Worm (Caenorhabditis elegans) whole organism, L1 larva: ENCODE results near the gene D1046.2.

Source experiments
- C16A3.4 ChIP-seq: fragments of 150-350 bp; optimal IDR thresholded peaks from 2 replicates; lab custom pipeline; 2014; ENCODE audit warnings: missing biosample characterization, missing genetic modification characterization
- C34B4.2 ChIP-seq: sonication (generic microtip); optimal IDR thresholded peaks from 2 replicates; lab custom pipeline; 2017; ENCODE audit warnings: mild to moderate bottlenecking, missing genetic modification characterization, missing compliant biosample characterization
- F16B12.6 ChIP-seq: fragments of 150-350 bp; optimal IDR thresholded peaks from 2 replicates; lab custom pipeline; 2014; ENCODE audit warnings: missing biosample characterization, missing genetic modification characterization
- Y116A8C.19 ChIP-seq: sonication (generic microtip); optimal IDR thresholded peaks from 2 replicates; lab custom pipeline; 2016; ENCODE audit warnings: missing compliant biosample characterization, missing genetic modification characterization, borderline replicate concordance
- aha-1 ChIP-seq: fragments of 150-350 bp; optimal IDR thresholded peaks from 2 replicates; lab custom pipeline; 2014; ENCODE audit warnings: missing biosample characterization, missing genetic modification characterization
- aly-2 ChIP-seq: fragments of 150-350 bp; optimal IDR thresholded peaks from 2 replicates; lab custom pipeline; 2014; ENCODE audit warnings: missing biosample characterization, missing genetic modification characterization
- ama-1 ChIP-seq: fragments of 150-350 bp; optimal IDR thresholded peaks from 2 replicates; lab custom pipeline; 2014
- blmp-1 ChIP-seq: fragments of 150-350 bp; optimal IDR thresholded peaks from 2 replicates; lab custom pipeline; 2014; ENCODE audit warnings: missing biosample characterization, missing genetic modification characterization
- ceh-88 ChIP-seq: fragments of 200-800 bp; sonication (Bioruptor generic); IDR thresholded peaks from 2 replicates; pipeline ENCODE4 v1.3.6; 2022; ENCODE audit warnings: missing genetic modification characterization, missing compliant biosample characterization
- ceh-90 ChIP-seq: sonication (generic microtip); optimal IDR thresholded peaks from 2 replicates; lab custom pipeline; 2016; ENCODE audit warnings: missing genetic modification characterization, missing compliant biosample characterization
- dpl-1 ChIP-seq, 3 experiments: fragments of 150-350 bp in 2 of 3; sonication (generic microtip) in 1 of 3; optimal IDR thresholded peaks; 2 replicates each; lab custom pipeline; 2014 to 2017; ENCODE audit warnings: missing biosample characterization in 3 of 3, missing genetic modification characterization in 3 of 3, missing genetic modification reagents in 3 of 3
- dsc-1 ChIP-seq: sonication (generic microtip); optimal IDR thresholded peaks from 2 replicates; lab custom pipeline; 2016; ENCODE audit warnings: mild to moderate bottlenecking, missing genetic modification characterization, missing compliant biosample characterization
- efl-3 ChIP-seq: fragments of 200-800 bp; sonication (Bioruptor generic); optimal IDR thresholded peaks from 2 replicates; lab custom pipeline; 2018; ENCODE audit warnings: mild to moderate bottlenecking, missing genetic modification characterization, missing compliant biosample characterization
- elt-2 ChIP-seq: sonication (generic microtip); optimal IDR thresholded peaks from 2 replicates; lab custom pipeline; 2016; ENCODE audit warnings: missing genetic modification characterization, mild to moderate bottlenecking, inconsistent platforms, missing compliant biosample characterization, missing genetic modification reagents
- elt-3 ChIP-seq, 6 experiments: fragments of 150-350 bp in 1 of 6; sonication (generic microtip); optimal IDR thresholded peaks; 2 replicates each; lab custom pipeline; 2017 to 2018; ENCODE audit warnings: missing biosample characterization in 6 of 6, missing genetic modification characterization in 6 of 6, inconsistent platforms in 1 of 6
- ets-5 ChIP-seq: fragments of 200-800 bp; sonication (Bioruptor generic); IDR thresholded peaks from 2 replicates; pipeline ENCODE4 v1.3.6; 2022; ENCODE audit warnings: missing genetic modification characterization, missing compliant biosample characterization
- fkh-10 ChIP-seq: sonication (generic microtip); optimal IDR thresholded peaks from 2 replicates; lab custom pipeline; 2017; ENCODE audit warnings: missing biosample characterization, missing genetic modification reagents, missing genetic modification characterization
- fkh-4 ChIP-seq: sonication (generic microtip); optimal IDR thresholded peaks from 2 replicates; lab custom pipeline; 2016; ENCODE audit warnings: missing compliant biosample characterization, missing genetic modification characterization, borderline replicate concordance
- fkh-8 ChIP-seq: sonication (generic microtip); optimal IDR thresholded peaks from 2 replicates; lab custom pipeline; 2016; ENCODE audit warnings: mild to moderate bottlenecking, missing genetic modification characterization, missing compliant biosample characterization
- grh-1 ChIP-seq: fragments of 200-800 bp; sonication (Bioruptor generic); IDR thresholded peaks from 2 replicates; pipeline ENCODE4 v1.3.6; 2022; ENCODE audit warnings: missing genetic modification reagents, missing genetic modification characterization, missing compliant biosample characterization
- hlh-17 ChIP-seq: fragments of 200-800 bp; sonication (Bioruptor generic); optimal IDR thresholded peaks from 2 replicates; lab custom pipeline; 2018; ENCODE audit warnings: missing genetic modification characterization, mild to moderate bottlenecking, missing compliant biosample characterization, moderate library complexity, borderline replicate concordance
- irx-1 ChIP-seq: sonication (generic microtip); optimal IDR thresholded peaks from 2 replicates; lab custom pipeline; 2016; ENCODE audit warnings: missing genetic modification characterization, missing compliant biosample characterization
- lin-13 ChIP-seq: fragments of 150-350 bp; optimal IDR thresholded peaks from 2 replicates; lab custom pipeline; 2014; ENCODE audit warnings: missing biosample characterization, missing genetic modification reagents, missing genetic modification characterization
- lin-14 ChIP-seq: fragments of 200-800 bp; sonication (Bioruptor generic); optimal IDR thresholded peaks from 2 replicates; lab custom pipeline; 2018; ENCODE audit warnings: mild to moderate bottlenecking, missing genetic modification characterization, moderate library complexity, missing compliant biosample characterization
- lin-15B ChIP-seq: fragments of 150-350 bp; sonication (generic microtip); optimal IDR thresholded peaks from 3 replicates; lab custom pipeline; 2014; ENCODE audit warnings: missing biosample characterization, missing genetic modification characterization
- lin-35 ChIP-seq, 2 experiments: fragments of 150-350 bp; optimal IDR thresholded peaks; 2 replicates each; lab custom pipeline; 2014; ENCODE audit warnings: missing biosample characterization in 2 of 2, missing genetic modification characterization in 2 of 2, missing genetic modification reagents in 2 of 2
- lir-3 ChIP-seq: sonication (generic microtip); optimal IDR thresholded peaks from 2 replicates; lab custom pipeline; 2016; ENCODE audit warnings: mild to moderate bottlenecking, missing genetic modification characterization, moderate library complexity, missing compliant biosample characterization; ENCODE audit not compliant: poor library complexity
- lsy-2 ChIP-seq, 2 experiments: fragments of 150-350 bp; optimal IDR thresholded peaks; 2 replicates each; lab custom pipeline; 2014; ENCODE audit warnings: missing biosample characterization in 2 of 2, missing genetic modification characterization in 2 of 2
- mab-9 ChIP-seq: fragments of 200-800 bp; sonication (Bioruptor generic); IDR thresholded peaks from 2 replicates; pipeline ENCODE4 v1.3.6; 2022; ENCODE audit warnings: missing genetic modification reagents, missing genetic modification characterization, missing compliant biosample characterization
- mep-1 ChIP-seq: fragments of 150-350 bp; optimal IDR thresholded peaks from 2 replicates; lab custom pipeline; 2014; ENCODE audit warnings: missing biosample characterization, missing genetic modification characterization
- nhr-11 ChIP-seq: fragments of 150-350 bp; optimal IDR thresholded peaks from 2 replicates; lab custom pipeline; 2014; ENCODE audit warnings: missing biosample characterization, missing genetic modification characterization
- nhr-12 ChIP-seq: sonication (generic microtip); optimal IDR thresholded peaks from 2 replicates; lab custom pipeline; 2017; ENCODE audit warnings: missing biosample characterization, missing genetic modification characterization
- nhr-20 ChIP-seq: sonication (generic microtip); optimal IDR thresholded peaks from 2 replicates; lab custom pipeline; 2016; ENCODE audit warnings: mild to moderate bottlenecking, missing genetic modification characterization, missing compliant biosample characterization
- nhr-47 ChIP-seq: sonication (generic microtip); optimal IDR thresholded peaks from 2 replicates; lab custom pipeline; 2016; ENCODE audit warnings: mild to moderate bottlenecking, missing genetic modification characterization, moderate library complexity, missing compliant biosample characterization
- nhr-76 ChIP-seq: sonication (generic microtip); optimal IDR thresholded peaks from 2 replicates; lab custom pipeline; 2017; ENCODE audit warnings: missing biosample characterization, missing genetic modification characterization
- nhr-84 ChIP-seq: sonication (generic microtip); optimal IDR thresholded peaks from 2 replicates; lab custom pipeline; 2017; ENCODE audit warnings: missing biosample characterization, missing genetic modification characterization
- pax-3 ChIP-seq: fragments of 200-800 bp; sonication (Bioruptor generic); optimal IDR thresholded peaks from 2 replicates; lab custom pipeline; 2018; ENCODE audit warnings: mild to moderate bottlenecking, missing genetic modification characterization, moderate library complexity, missing compliant biosample characterization
- rnt-1 ChIP-seq: sonication (generic microtip); optimal IDR thresholded peaks from 2 replicates; lab custom pipeline; 2016; ENCODE audit warnings: mild to moderate bottlenecking, missing genetic modification characterization, moderate library complexity, missing compliant biosample characterization
- snpc-4 ChIP-seq: fragments of 150-350 bp; optimal IDR thresholded peaks from 2 replicates; lab custom pipeline; 2014; ENCODE audit warnings: missing biosample characterization, missing genetic modification characterization
- snu-23 ChIP-seq: sonication (generic microtip); optimal IDR thresholded peaks from 2 replicates; lab custom pipeline; 2016; ENCODE audit warnings: missing genetic modification characterization, missing compliant biosample characterization
- sox-4 ChIP-seq: sonication (generic microtip); optimal IDR thresholded peaks from 2 replicates; lab custom pipeline; 2016; ENCODE audit warnings: missing genetic modification characterization, missing compliant biosample characterization
- sptf-1 ChIP-seq: fragments of 150-350 bp; optimal IDR thresholded peaks from 2 replicates; lab custom pipeline; 2014; ENCODE audit warnings: missing biosample characterization, missing genetic modification characterization
- sup-37 ChIP-seq: fragments of 200-800 bp; sonication (Bioruptor generic); optimal IDR thresholded peaks from 2 replicates; lab custom pipeline; 2018; ENCODE audit warnings: mild to moderate bottlenecking, missing genetic modification characterization, missing compliant biosample characterization
- swsn-7 ChIP-seq: sonication (generic microtip); optimal IDR thresholded peaks from 2 replicates; lab custom pipeline; 2016; ENCODE audit warnings: missing genetic modification characterization, missing compliant biosample characterization
- tbx-2 ChIP-seq: sonication (generic microtip); optimal IDR thresholded peaks from 2 replicates; lab custom pipeline; 2016; ENCODE audit warnings: missing genetic modification characterization, missing compliant biosample characterization
- tlp-1 ChIP-seq: fragments of 150-350 bp; optimal IDR thresholded peaks from 2 replicates; lab custom pipeline; 2014; ENCODE audit warnings: missing biosample characterization, missing genetic modification characterization
- unc-130 ChIP-seq: fragments of 150-350 bp; optimal IDR thresholded peaks from 2 replicates; lab custom pipeline; 2017; ENCODE audit warnings: missing biosample characterization, missing genetic modification characterization, inconsistent platforms
- unc-62 ChIP-seq: fragments of 150-350 bp; optimal IDR thresholded peaks from 2 replicates; lab custom pipeline; 2014; ENCODE audit warnings: missing biosample characterization, missing genetic modification reagents, missing genetic modification characterization
- unc-86 ChIP-seq: sonication (generic microtip); optimal IDR thresholded peaks from 2 replicates; lab custom pipeline; 2016; ENCODE audit warnings: missing genetic modification characterization, missing compliant biosample characterization
- vab-15 ChIP-seq: sonication (generic microtip); optimal IDR thresholded peaks from 2 replicates; lab custom pipeline; 2017; ENCODE audit warnings: missing genotype, mild to moderate bottlenecking, missing genetic modification characterization, missing compliant biosample characterization
- xbp-1 ChIP-seq: sonication (generic microtip); optimal IDR thresholded peaks from 2 replicates; lab custom pipeline; 2016; ENCODE audit warnings: missing genetic modification characterization, missing compliant biosample characterization
- zag-1 ChIP-seq: fragments of 150-350 bp; optimal IDR thresholded peaks from 2 replicates; lab custom pipeline; 2014; ENCODE audit warnings: missing biosample characterization, missing genetic modification characterization
- zip-4 ChIP-seq: fragments of 200-800 bp; sonication (Bioruptor generic); optimal IDR thresholded peaks from 2 replicates; lab custom pipeline; 2018; ENCODE audit warnings: mild to moderate bottlenecking, missing genetic modification characterization, moderate library complexity, missing compliant biosample characterization
- ztf-4 ChIP-seq: fragments of 150-350 bp; optimal IDR thresholded peaks from 2 replicates; lab custom pipeline; 2014; ENCODE audit warnings: missing biosample characterization, missing genetic modification characterization

Gene D1046.2

DNA sequence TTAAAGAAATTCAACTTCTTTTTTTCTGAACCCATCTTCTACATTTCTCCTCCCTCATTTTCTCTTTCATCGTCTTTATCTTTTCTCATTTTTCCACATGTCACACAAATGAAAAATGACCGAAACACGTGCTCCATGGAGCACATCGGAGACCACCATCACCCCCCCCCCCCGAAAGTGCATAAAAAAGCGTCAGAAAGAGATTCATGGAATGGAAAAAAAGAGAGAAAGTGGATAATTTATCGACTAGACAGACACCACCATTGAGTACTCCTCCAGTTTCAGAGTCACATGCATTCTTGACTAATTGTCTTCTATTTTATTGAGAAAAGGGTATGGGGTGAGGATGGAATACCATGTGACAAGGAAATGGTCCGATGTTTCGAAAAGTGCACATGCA lies 21.3 kb upstream of the D1046.2 start (continued):
- TF ChIP-seq unc-62 = no peak
- TF ChIP-seq nhr-47 = peak; percentile 69
- TF ChIP-seq lir-3 (tag; lab: Kevin White, UChicago) = peak; percentile 20
- TF ChIP-seq lin-14 = peak; percentile 94
- no peak for TF ChIP-seq hlh-17 (GFP tag; lab: Kevin White, UChicago)
- peak; percentile 62 for TF ChIP-seq nhr-20
- TF ChIP-seq nhr-11 (tag; lab: Kevin White, UChicago) = no peak
- TF ChIP-seq elt-3 (tag; optimal IDR thresholded peaks at IDR 0.05; lab: Kevin White, UChicago) = no peak
- no peak for TF ChIP-seq efl-3 (GFP tag; lab: Kevin White, UChicago)
- TF ChIP-seq tlp-1 (tag; lab: Kevin White, UChicago) = no peak
- TF ChIP-seq C16A3.4 = no peak
- no peak for TF ChIP-seq elt-2 (tag; lab: Kevin White, UChicago)
- peak; percentile 24 for TF ChIP-seq sup-37 (GFP tag; lab: Kevin White, UChicago)
- TF ChIP-seq vab-15 (tag; lab: Kevin White, UChicago) = no peak
- no peak for TF ChIP-seq ceh-90 (tag; lab: Kevin White, UChicago)
- peak; percentile 0 for TF ChIP-seq pax-3 (tag; lab: Kevin White, UChicago)
- peak; percentile 73 for TF ChIP-seq fkh-8 (tag; lab: Kevin White, UChicago)
- no peak for TF ChIP-seq dpl-1 (GFP tag; optimal IDR thresholded peaks at IDR 0.05; lab: Kevin White, UChicago)
- peak; percentile 60 for TF ChIP-seq tbx-2
- TF ChIP-seq unc-86 (tag; lab: Kevin White, UChicago) = peak; percentile 55
- TF ChIP-seq ets-5 = no peak
- TF ChIP-seq zag-1 = no peak
- no peak for TF ChIP-seq ztf-4
- no peak for TF ChIP-seq C34B4.2
- TF ChIP-seq nhr-12 = no peak
- TF ChIP-seq blmp-1 (tag; lab: Kevin White, UChicago) = no peak
- TF ChIP-seq mep-1 = peak; percentile 47
- no peak for TF ChIP-seq grh-1 (GFP tag; lab: Robert Waterston, UW)
- TF ChIP-seq mab-9 (GFP tag; lab: Robert Waterston, UW) = no peak
- no peak for TF ChIP-seq nhr-84 (tag; lab: Kevin White, UChicago)
- TF ChIP-seq F16B12.6 (tag; lab: Kevin White, UChicago) = no peak
- TF ChIP-seq fkh-10 (GFP tag; lab: Kevin White, UChicago) = no peak
- no peak for TF ChIP-seq fkh-4 (tag; lab: Kevin White, UChicago)
- no peak for TF ChIP-seq aha-1 (tag; lab: Kevin White, UChicago)
- peak; percentile 52 for TF ChIP-seq snu-23 (GFP tag; lab: Kevin White, UChicago)
- TF ChIP-seq ceh-88 (GFP tag; lab: Robert Waterston, UW) = no peak
- TF ChIP-seq rnt-1 (tag; lab: Kevin White, UChicago) = peak; percentile 64
- TF ChIP-seq sptf-1 (tag; lab: Kevin White, UChicago) = no peak
- TF ChIP-seq Y116A8C.19 = no peak
- TF ChIP-seq zip-4 (GFP tag; lab: Kevin White, UChicago) = no peak
- TF ChIP-seq nhr-76 (tag; lab: Kevin White, UChicago) = no peak
- TF ChIP-seq xbp-1 (tag; lab: Kevin White, UChicago) = peak; percentile 50
- TF ChIP-seq lsy-2 (tag; optimal IDR thresholded peaks at IDR 0.05; lab: Kevin White, UChicago) = peak; percentile 31 to 62
- no peak for TF ChIP-seq lin-15B
- no peak for TF ChIP-seq ama-1 (lab: Kevin White, UChicago)
- no peak for TF ChIP-seq lin-13 (GFP tag; lab: Kevin White, UChicago)
- TF ChIP-seq irx-1 = peak; percentile 32
- peak; percentile 76 for TF ChIP-seq dsc-1 (tag; lab: Kevin White, UChicago)
- TF ChIP-seq lin-35 (GFP tag; optimal IDR thresholded peaks at IDR 0.05; lab: Kevin White, UChicago) = no peak
- TF ChIP-seq aly-2 (tag; lab: Kevin White, UChicago) = no peak
- TF ChIP-seq sox-4 (tag; lab: Kevin White, UChicago) = no peak
- peak; percentile 30 for TF ChIP-seq unc-130
- peak; percentile 42 for TF ChIP-seq swsn-7 (tag; lab: Kevin White, UChicago)
- TF ChIP-seq snpc-4 = peak; percentile 50
- TF ChIP-seq, all 84 proteins: peak for 28
